Worm (Caenorhabditis elegans): ENCODE data around the gene algn-12.
A peak's percentile ranks its signal among the peaks of the same experiment; 100 is the strongest.

The algn-12 gene

DNA sequence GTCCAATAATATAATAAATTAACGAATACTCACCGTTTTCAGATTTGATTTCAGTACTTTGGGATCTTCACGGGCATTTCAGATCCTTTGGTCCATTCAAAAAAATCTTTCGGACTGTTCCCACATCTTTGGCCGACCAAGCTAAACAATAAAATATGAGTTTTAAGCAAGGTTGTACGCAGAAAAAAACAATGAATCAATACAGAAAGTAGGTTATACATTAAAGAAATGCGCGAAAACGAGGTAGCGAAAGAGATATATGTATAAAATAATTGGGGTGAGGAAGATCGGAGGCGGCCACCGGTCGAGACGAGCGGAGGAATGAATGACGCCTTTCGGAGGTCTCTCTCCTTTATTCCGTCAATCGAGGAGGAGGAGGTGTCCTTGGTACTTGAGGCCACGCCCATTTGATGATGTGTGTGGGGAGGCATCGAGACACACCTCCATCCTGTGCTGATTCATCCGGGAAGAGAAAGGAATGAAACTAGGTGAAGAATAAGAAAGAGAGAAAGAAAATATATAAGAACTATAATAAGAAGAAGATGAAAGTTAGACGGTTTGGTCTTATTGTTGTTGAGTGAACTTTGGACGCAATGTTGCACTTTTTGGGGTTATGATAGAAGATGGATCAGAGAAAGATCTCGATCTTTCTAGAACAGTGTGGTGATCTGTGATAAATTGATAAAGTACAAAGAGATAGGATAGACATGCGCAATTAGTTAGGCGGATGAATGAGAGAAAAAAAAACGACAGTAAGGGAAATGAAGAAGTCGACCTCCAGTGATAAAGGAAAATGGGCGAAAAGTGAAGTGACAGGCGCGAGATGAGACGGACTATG lies 5.6 kb downstream of the algn-12 start:
- TF ChIP-seq unc-86 (tag; optimal IDR thresholded peaks at IDR 0.05) (no peak), ceh-31 (tag; optimal IDR thresholded peaks at IDR 0.05) (peak; percentile 29), ama-1 (optimal IDR thresholded peaks at IDR 0.05) (peak; percentile 85), T23F11.4 (GFP tag; optimal IDR thresholded peaks at IDR 0.05) (no peak), tbx-2 (tag; optimal IDR thresholded peaks at IDR 0.05) (peak; percentile 10)

DNA sequence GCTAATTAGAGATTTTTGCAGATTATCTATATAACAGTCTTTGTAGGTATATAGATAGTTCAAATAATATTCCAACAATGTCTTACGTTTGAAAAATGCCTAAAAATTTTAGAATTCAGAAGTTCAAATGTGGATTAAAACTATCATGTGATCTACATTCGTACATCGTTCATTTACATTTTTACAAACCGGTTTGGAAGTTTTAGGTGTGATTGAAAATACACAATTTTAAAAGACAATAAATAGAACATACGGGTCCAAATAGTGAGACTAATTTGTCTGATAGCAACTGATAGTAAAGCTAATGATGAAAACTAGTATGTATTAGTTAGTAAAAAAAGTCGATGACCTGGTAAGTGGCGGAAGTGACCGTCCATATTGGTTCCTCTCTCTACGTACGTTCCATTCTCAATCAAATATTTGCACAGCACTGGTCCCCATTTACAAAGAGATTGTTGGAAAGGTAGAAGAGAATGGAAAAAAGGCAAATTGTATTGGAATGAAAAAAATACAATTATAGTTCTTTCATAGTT lies 6.5 kb downstream of the algn-12 start:
- TF ChIP-seq ceh-6 (GFP tag; optimal IDR thresholded peaks at IDR 0.05) (no peak), ztf-16 (tag; optimal IDR thresholded peaks at IDR 0.05) (no peak), elt-4 (tag; optimal IDR thresholded peaks at IDR 0.05) (no peak), hlh-15 (tag; optimal IDR thresholded peaks at IDR 0.05) (no peak), ceh-9 (tag; optimal IDR thresholded peaks at IDR 0.05) (no peak), hlh-6 (tag; optimal IDR thresholded peaks at IDR 0.05) (no peak), unc-55 (GFP tag; optimal IDR thresholded peaks at IDR 0.05) (no peak), ttx-3 (tag; optimal IDR thresholded peaks at IDR 0.05) (no peak), ref-2 (tag; optimal IDR thresholded peaks at IDR 0.05) (no peak), dmd-4 (tag; optimal IDR thresholded peaks at IDR 0.05; ENCODE audit: borderline replicate concordance) (no peak), sdc-2 (tag; optimal IDR thresholded peaks at IDR 0.05) (no peak), odd-2 (tag; optimal IDR thresholded peaks at IDR 0.05) (no peak), lin-11 (tag; optimal IDR thresholded peaks at IDR 0.05) (no peak), nfya-1 (tag; optimal IDR thresholded peaks at IDR 0.05) (no peak), pat-9 (tag; optimal IDR thresholded peaks at IDR 0.05) (no peak), pha-4 (tag; optimal IDR thresholded peaks at IDR 0.05) (no peak)

DNA sequence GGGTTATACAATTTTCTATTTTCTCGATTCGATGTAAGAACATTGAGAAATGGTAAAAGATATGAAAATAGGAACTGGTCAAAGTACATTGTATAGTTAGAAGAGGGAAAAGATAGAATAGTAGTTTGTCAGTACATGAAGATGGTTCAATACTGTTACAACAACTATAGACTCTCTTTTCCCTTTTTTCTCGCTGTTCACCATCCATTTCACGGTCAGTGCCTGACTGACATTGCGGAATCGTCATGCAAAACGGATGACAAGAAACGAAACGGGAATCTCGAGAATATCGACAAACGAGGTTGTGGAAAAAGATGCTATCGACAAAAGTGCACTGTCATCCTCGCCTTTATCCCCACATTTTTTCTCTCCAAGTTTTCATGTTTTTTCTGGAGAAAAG lies 8.8 kb downstream of the algn-12 start:
- TF ChIP-seq nhr-11 (tag; optimal IDR thresholded peaks at IDR 0.05): no peak
- TF ChIP-seq madf-2 (tag; optimal IDR thresholded peaks at IDR 0.05): no peak
- no peak for TF ChIP-seq dmd-4 (tag; optimal IDR thresholded peaks at IDR 0.05; ENCODE audit: borderline replicate concordance)
- no peak for TF ChIP-seq tbx-2 (tag; optimal IDR thresholded peaks at IDR 0.05)

ce11 chrV:8044957-8045356 lies 10.0 kb downstream of the algn-12 start:
- TF ChIP-seq unc-86 (tag; optimal IDR thresholded peaks at IDR 0.05) (no peak), ceh-19 (GFP tag; optimal IDR thresholded peaks at IDR 0.05) (no peak), ceh-45 (GFP tag; IDR thresholded peaks at IDR 0.05) (no peak), ets-4 (tag; optimal IDR thresholded peaks at IDR 0.05) (no peak), hlh-8 (tag; optimal IDR thresholded peaks at IDR 0.05) (no peak), mec-3 (tag; optimal IDR thresholded peaks at IDR 0.05; ENCODE audit: borderline replicate concordance) (no peak), ahr-1 (tag; optimal IDR thresholded peaks at IDR 0.05) (no peak), odd-2 (tag; optimal IDR thresholded peaks at IDR 0.05) (no peak), ceh-2 (tag; optimal IDR thresholded peaks at IDR 0.05) (no peak), ceh-18 (tag; optimal IDR thresholded peaks at IDR 0.05) (no peak), rnt-1 (tag; optimal IDR thresholded peaks at IDR 0.05) (no peak), unc-3 (GFP tag; conservative IDR thresholded peaks at IDR 0.05) (no peak), unc-3 (tag; optimal IDR thresholded peaks at IDR 0.05) (no peak), ceh-31 (tag; optimal IDR thresholded peaks at IDR 0.05) (no peak), C08G9.2 (tag; optimal IDR thresholded peaks at IDR 0.05) (no peak), pha-2 (tag; optimal IDR thresholded peaks at IDR 0.05) (no peak)
